Worm (Caenorhabditis elegans) whole organism, L4 larva: Measurements from ENCODE around the gene gly-13.
"Not testable (repeated sequence)": the region's sequence is repeated elsewhere in the genome, so short reads cannot be mapped to it uniquely, and the experiment has no call there.

Experiments used
- F26F4.8 ChIP-seq: fragments of 200-800 bp; sonication (Bioruptor generic); conservative IDR thresholded peaks from 2 replicates; pipeline ENCODE4 v1.3.6; 2022; ENCODE audit warnings: missing genetic modification characterization, missing compliant biosample characterization
- F37D6.2 ChIP-seq: sonication (generic microtip); optimal IDR thresholded peaks from 2 replicates; lab custom pipeline; 2016; ENCODE audit warnings: mild to moderate bottlenecking, missing genetic modification characterization, missing compliant biosample characterization
- R02D3.7 ChIP-seq: fragments of 150-350 bp; sonication (generic microtip); optimal IDR thresholded peaks from 3 replicates; lab custom pipeline; 2014; ENCODE audit warnings: missing biosample characterization, missing genetic modification characterization
- T26A8.4 ChIP-seq: fragments of 200-800 bp; sonication (Bioruptor generic); IDR thresholded peaks from 2 replicates; pipeline ENCODE4 v1.3.6; 2022; ENCODE audit warnings: missing genetic modification characterization, missing compliant biosample characterization
- Y105C5A.15 ChIP-seq: fragments of 200-800 bp; sonication (Bioruptor generic); IDR thresholded peaks from 2 replicates; pipeline ENCODE4 v1.3.6; 2022; ENCODE audit warnings: missing genetic modification characterization, missing compliant biosample characterization
- Y48G9A.11 ChIP-seq: fragments of 200-800 bp; sonication (Bioruptor generic); IDR thresholded peaks from 2 replicates; pipeline ENCODE4 v1.3.6; 2022; ENCODE audit warnings: missing genetic modification reagents, missing genetic modification characterization, missing compliant biosample characterization
- ZK546.5 ChIP-seq, 2 experiments: sonication (generic microtip); optimal IDR thresholded peaks; 2 replicates each; lab custom pipeline; 2017; ENCODE audit warnings: missing biosample characterization in 2 of 2, missing genetic modification characterization in 2 of 2
- aly-2 ChIP-seq: sonication (generic microtip); optimal IDR thresholded peaks from 2 replicates; lab custom pipeline; 2018; ENCODE audit warnings: missing biosample characterization, missing genetic modification characterization
- arid-1 ChIP-seq: fragments of 200-800 bp; sonication (Bioruptor generic); conservative IDR thresholded peaks from 2 replicates; pipeline ENCODE4 v1.3.6; 2022; ENCODE audit warnings: missing genetic modification reagents, missing genetic modification characterization, missing compliant biosample characterization
- ceh-32 ChIP-seq: sonication (generic microtip); optimal IDR thresholded peaks from 2 replicates; lab custom pipeline; 2016; ENCODE audit warnings: mild to moderate bottlenecking, missing genetic modification characterization, missing compliant biosample characterization; ENCODE audit not compliant: poor library complexity
- ceh-62 ChIP-seq: sonication (generic microtip); optimal IDR thresholded peaks from 2 replicates; lab custom pipeline; 2017; ENCODE audit warnings: missing biosample characterization, missing genetic modification characterization
- ceh-82 ChIP-seq: sonication (generic microtip); optimal IDR thresholded peaks from 2 replicates; lab custom pipeline; 2017; ENCODE audit warnings: missing biosample characterization, missing genetic modification characterization
- cey-2 ChIP-seq: sonication (generic microtip); optimal IDR thresholded peaks from 3 replicates; lab custom pipeline; 2017; ENCODE audit warnings: missing genetic modification characterization, mild to moderate bottlenecking, missing compliant biosample characterization, antibody characterized with exemption, borderline replicate concordance; ENCODE audit not compliant: insufficient read depth
- dmd-8 ChIP-seq: fragments of 200-800 bp; sonication (Bioruptor generic); IDR thresholded peaks from 2 replicates; pipeline ENCODE4 v1.3.6; 2022; ENCODE audit warnings: missing genetic modification characterization, missing compliant biosample characterization
- dve-1 ChIP-seq: sonication (generic microtip); optimal IDR thresholded peaks from 2 replicates; lab custom pipeline; 2017; ENCODE audit warnings: antibody characterized with exemption, mild to moderate bottlenecking, missing genetic modification characterization, missing compliant biosample characterization; ENCODE audit not compliant: insufficient read depth
- fkh-10 ChIP-seq: fragments of 150-350 bp; optimal IDR thresholded peaks from 2 replicates; lab custom pipeline; 2014; ENCODE audit warnings: missing biosample characterization, missing genetic modification reagents, missing genetic modification characterization
- fos-1 ChIP-seq: fragments of 150-350 bp; optimal IDR thresholded peaks from 2 replicates; lab custom pipeline; 2014; ENCODE audit warnings: missing biosample characterization, missing genetic modification characterization
- gei-8 ChIP-seq: fragments of 200-800 bp; sonication (Bioruptor generic); optimal IDR thresholded peaks from 2 replicates; lab custom pipeline; 2018; ENCODE audit warnings: mild to moderate bottlenecking, missing genetic modification characterization, missing compliant biosample characterization
- hlh-30 ChIP-seq: sonication (generic microtip); optimal IDR thresholded peaks from 2 replicates; lab custom pipeline; 2017; ENCODE audit warnings: antibody characterized with exemption, mild to moderate bottlenecking, missing genetic modification characterization, missing compliant biosample characterization; ENCODE audit not compliant: insufficient read depth
- lin-1 ChIP-seq: fragments of 200-800 bp; sonication (Bioruptor generic); IDR thresholded peaks from 2 replicates; pipeline ENCODE4 v1.3.6; 2022; ENCODE audit warnings: missing genetic modification reagents, missing genetic modification characterization, missing compliant biosample characterization
- lin-29 ChIP-seq: fragments of 200-800 bp; sonication (Bioruptor generic); IDR thresholded peaks from 2 replicates; pipeline ENCODE4 v1.3.6; 2022; ENCODE audit warnings: missing genetic modification reagents, missing genetic modification characterization, missing compliant biosample characterization
- lin-38 ChIP-seq: fragments of 200-800 bp; sonication (Bioruptor generic); IDR thresholded peaks from 2 replicates; pipeline ENCODE4 v1.3.6; 2022; ENCODE audit warnings: missing genetic modification reagents, missing genetic modification characterization, missing compliant biosample characterization
- lin-39 ChIP-seq: fragments of 150-350 bp; optimal IDR thresholded peaks from 2 replicates; lab custom pipeline; 2014; ENCODE audit warnings: missing biosample characterization, missing genetic modification reagents, missing genetic modification characterization
- lir-3 ChIP-seq: sonication (generic microtip); optimal IDR thresholded peaks from 2 replicates; lab custom pipeline; 2016; ENCODE audit warnings: mild to moderate bottlenecking, missing genetic modification characterization, missing compliant biosample characterization
- mes-2 ChIP-seq: sonication (generic microtip); optimal IDR thresholded peaks from 2 replicates; lab custom pipeline; 2016; ENCODE audit warnings: missing genotype, mild to moderate bottlenecking, missing genetic modification characterization, missing compliant biosample characterization; ENCODE audit not compliant: poor library complexity, severe bottlenecking
- mxl-2 ChIP-seq: fragments of 200-800 bp; sonication (Bioruptor generic); conservative IDR thresholded peaks from 2 replicates; pipeline ENCODE4 v1.3.6; 2022; ENCODE audit warnings: missing genetic modification reagents, missing genetic modification characterization, missing compliant biosample characterization
- mxl-3 ChIP-seq: fragments of 200-800 bp; sonication (Bioruptor generic); optimal IDR thresholded peaks from 2 replicates; lab custom pipeline; 2018; ENCODE audit warnings: mild to moderate bottlenecking, missing genetic modification characterization, missing compliant biosample characterization
- nhr-10 ChIP-seq: fragments of 150-350 bp; optimal IDR thresholded peaks from 2 replicates; lab custom pipeline; 2014; ENCODE audit warnings: missing biosample characterization, missing genetic modification characterization
- nhr-111 ChIP-seq: fragments of 200-800 bp; sonication (Bioruptor generic); optimal IDR thresholded peaks from 2 replicates; lab custom pipeline; 2018; ENCODE audit warnings: mild to moderate bottlenecking, missing genetic modification characterization, missing compliant biosample characterization
- nhr-237 ChIP-seq: sonication (generic microtip); optimal IDR thresholded peaks from 2 replicates; lab custom pipeline; 2017; ENCODE audit warnings: missing biosample characterization, missing genetic modification characterization
- nhr-41 ChIP-seq: fragments of 200-800 bp; sonication (Bioruptor generic); IDR thresholded peaks from 2 replicates; pipeline ENCODE4 v1.3.6; 2022; ENCODE audit warnings: missing genetic modification reagents, missing genetic modification characterization, missing compliant biosample characterization
- pha-4 ChIP-seq, 2 experiments: fragments of 150-350 bp in 1 of 2; fragments of 200-800 bp in 1 of 2; sonication (Bioruptor generic) in 1 of 2; IDR thresholded peaks in 1 of 2; optimal IDR thresholded peaks in 1 of 2; 2 replicates each; pipeline versions ENCODE4 v1.3.6 to Lab custom; 2014 to 2022; ENCODE audit warnings: missing genetic modification characterization in 2 of 2, missing genetic modification reagents in 2 of 2, missing biosample characterization in 1 of 2, missing compliant biosample characterization in 1 of 2
- rbr-2 ChIP-seq: sonication (generic microtip); optimal IDR thresholded peaks from 2 replicates; lab custom pipeline; 2016; ENCODE audit warnings: missing genotype, missing genetic modification characterization, missing compliant biosample characterization
- set-16 ChIP-seq: fragments of 200-800 bp; sonication (Bioruptor generic); IDR thresholded peaks from 2 replicates; pipeline ENCODE4 v1.3.6; 2022; ENCODE audit warnings: missing genetic modification reagents, missing genetic modification characterization, missing compliant biosample characterization
- snpc-1.2 ChIP-seq: fragments of 200-800 bp; sonication (Bioruptor generic); IDR thresholded peaks from 2 replicates; pipeline ENCODE4 v1.3.6; 2022; ENCODE audit warnings: missing genetic modification reagents, missing genetic modification characterization, missing compliant biosample characterization
- unc-130 ChIP-seq: sonication (generic microtip); optimal IDR thresholded peaks from 2 replicates; lab custom pipeline; 2016; ENCODE audit warnings: missing genetic modification reagents, missing genetic modification characterization, missing compliant biosample characterization
- unc-62 ChIP-seq, 3 experiments: fragments of 150-350 bp in 1 of 3; sonication (generic microtip); optimal IDR thresholded peaks in 2 of 3; peaks in 1 of 3; 1 replicate in 1 of 3; 2 replicates in 2 of 3; lab custom pipeline; 2014 to 2017; ENCODE audit warnings: missing biosample characterization in 3 of 3, missing genetic modification characterization in 3 of 3, missing genetic modification reagents in 3 of 3, missing genotype in 1 of 3
- vab-7 ChIP-seq: fragments of 200-800 bp; sonication (Bioruptor generic); IDR thresholded peaks from 2 replicates; pipeline ENCODE4 v1.3.6; 2022; ENCODE audit warnings: missing genetic modification reagents, missing genetic modification characterization, missing compliant biosample characterization

The gly-13 gene

ce11 chrX:9337832-9338231, 41.4 kb upstream of the gly-13 start (continued):
- no peak for TF ChIP-seq Y105C5A.15 (GFP tag; lab: Robert Waterston, UW)
- TF ChIP-seq dmd-8 (GFP tag; lab: Robert Waterston, UW) = no peak
- no peak for TF ChIP-seq unc-130 (GFP tag; lab: Kevin White, UChicago)
- TF ChIP-seq arid-1 (GFP tag; lab: Robert Waterston, UW) = 0 out of 2 replicates have a peak, but pooled peaks have one; percentile 37
- TF ChIP-seq dve-1 = no peak
- TF ChIP-seq ceh-32 (tag; lab: Kevin White, UChicago) = no peak
- TF ChIP-seq rbr-2 = peak; percentile 81
- no peak for TF ChIP-seq mes-2 (tag; lab: Kevin White, UChicago)
- peak; percentile 36 for TF ChIP-seq fkh-10 (GFP tag; lab: Kevin White, UChicago)
- TF ChIP-seq fos-1 (tag; lab: Kevin White, UChicago) = no peak
- TF ChIP-seq T26A8.4 = no peak
- TF ChIP-seq aly-2 (tag; lab: Kevin White, UChicago) = no peak
- no peak for TF ChIP-seq lin-38
- TF ChIP-seq set-16 = no peak; the same call in none of the 2 replicates
- TF ChIP-seq ceh-82 (tag; lab: Kevin White, UChicago) = no peak
- TF ChIP-seq lin-39 (tag; lab: Kevin White, UChicago) = no peak
- no peak for TF ChIP-seq cey-2 (tag; lab: Kevin White, UChicago)
- no peak for TF ChIP-seq Y48G9A.11 (GFP tag; lab: Robert Waterston, UW)
- TF ChIP-seq lin-29 (GFP tag; lab: Robert Waterston, UW) = no peak
- TF ChIP-seq mxl-3 = peak; percentile 67
- TF ChIP-seq mxl-2 (GFP tag; lab: Robert Waterston, UW) = no peak
- no peak for TF ChIP-seq ceh-62 (tag; lab: Kevin White, UChicago)
- no peak for TF ChIP-seq gei-8 (GFP tag; lab: Kevin White, UChicago)
- no peak for TF ChIP-seq vab-7 (GFP tag; lab: Robert Waterston, UW)
- TF ChIP-seq nhr-111 (GFP tag; lab: Kevin White, UChicago) = no peak
- TF ChIP-seq unc-62 (GFP tag; optimal IDR thresholded peaks at IDR 0.05 in 1 of 2; lab: Kevin White, UChicago) = peak in 1 of 2 experiments; percentile 73
- TF ChIP-seq unc-62 (tag; optimal IDR thresholded peaks at IDR 0.05; lab: Kevin White, UChicago) = no peak
- no peak for TF ChIP-seq R02D3.7
- peak; percentile 53 for TF ChIP-seq F37D6.2 (tag; lab: Kevin White, UChicago)
- no peak for TF ChIP-seq nhr-237 (tag; lab: Kevin White, UChicago)

ce11 chrX:9336227-9336626, 39.8 kb upstream of the gly-13 start:
- TF ChIP-seq unc-62 (GFP tag; optimal IDR thresholded peaks at IDR 0.05 in 1 of 2; lab: Kevin White, UChicago) (peak in 1 of 2 experiments; percentile 75), unc-62 (tag; optimal IDR thresholded peaks at IDR 0.05; lab: Kevin White, UChicago) (no peak), lir-3 (tag; lab: Kevin White, UChicago) (no peak), hlh-30 (no peak), nhr-10 (no peak)
- TF ChIP-seq, all 104 proteins: peak for 1

- TF ChIP-seq unc-62 (GFP tag; optimal IDR thresholded peaks at IDR 0.05 in 1 of 2; lab: Kevin White, UChicago) (peak in 1 of 2 experiments; percentile 65), unc-62 (tag; optimal IDR thresholded peaks at IDR 0.05; lab: Kevin White, UChicago) (no peak), ZK546.5 (tag; optimal IDR thresholded peaks at IDR 0.05; lab: Kevin White, UChicago) (no peak), F26F4.8 (0 out of 2 replicates have a peak, but pooled peaks have one; percentile 21)
- TF ChIP-seq, all 104 proteins: peak for 2
These were observed 34.3 kb upstream of the gly-13 start, which contains the start of gene T20B5.2 for ce11 chrX:9330721-9331212. TSS of gene T20B5.2 (plus strand) at chrX:9331162.

- TF ChIP-seq dmd-8 (GFP tag; lab: Robert Waterston, UW) (peak; percentile 75; the same call in 1 of the 2 replicates), nhr-41 (GFP tag; lab: Robert Waterston, UW) (peak; percentile 32; the same call in 1 of the 2 replicates), pha-4 (GFP tag; IDR thresholded peaks at IDR 0.05; lab: Robert Waterston, UW) (peak; percentile 62; the same call in 1 of the 2 replicates), snpc-1.2 (GFP tag; lab: Robert Waterston, UW) (peak; percentile 84), lin-1 (GFP tag; lab: Robert Waterston, UW) (0 out of 2 replicates have a peak, but pooled peaks have one; percentile 15), Y48G9A.11 (GFP tag; lab: Robert Waterston, UW) (peak; percentile 52; the same call in 1 of the 2 replicates)
- not testable (repeated sequence) for TF ChIP-seq pha-4 (tag; optimal IDR thresholded peaks at IDR 0.05; lab: Kevin White, UChicago)
These were observed 29.3 kb upstream of the gly-13 start for ce11 chrX:9325768-9326167.
